Fruit fly (Drosophila melanogaster) whole organism, prepupa: Measurements from ENCODE around the gene aru.
A peak's percentile ranks its signal among the peaks of the same experiment; 100 is the strongest.

Source experiments
- Blimp-1 ChIP-seq: fragments of 200-800 bp; sonication (Bioruptor generic); optimal IDR thresholded peaks from 3 replicates; lab custom pipeline; 2017; ENCODE audit warnings: missing biosample characterization, missing genetic modification characterization, mild to moderate bottlenecking, moderate library complexity, missing genetic modification reagents
- CG10631 ChIP-seq: fragments of 200-800 bp; sonication (Bioruptor generic); optimal IDR thresholded peaks from 2 replicates; lab custom pipeline; 2016; ENCODE audit warnings: missing biosample characterization, missing genetic modification characterization
- CG11294 ChIP-seq: fragments of 200-800 bp; sonication (Bioruptor generic); IDR thresholded peaks from 2 replicates; pipeline ENCODE4 v1.3.6; 2022; ENCODE audit warnings: missing biosample characterization, missing genetic modification characterization
- CG11762 ChIP-seq: fragments of 200-800 bp; sonication (Bioruptor generic); optimal IDR thresholded peaks from 3 replicates; lab custom pipeline; 2016; ENCODE audit warnings: missing biosample characterization, missing genetic modification characterization; ENCODE audit not compliant: insufficient read depth
- CG11902 ChIP-seq: fragments of 200-800 bp; sonication (Bioruptor generic); optimal IDR thresholded peaks from 3 replicates; lab custom pipeline; 2016; ENCODE audit warnings: missing biosample characterization, missing genetic modification characterization
- CG15336 ChIP-seq: fragments of 200-800 bp; sonication (Bioruptor generic); IDR thresholded peaks from 2 replicates; pipeline ENCODE4 v1.3.6; 2022; ENCODE audit warnings: missing biosample characterization, missing genetic modification characterization
- CG1621 ChIP-seq: fragments of 200-800 bp; sonication (Bioruptor generic); optimal IDR thresholded peaks from 3 replicates; lab custom pipeline; 2018; ENCODE audit warnings: missing biosample characterization, mild to moderate bottlenecking, missing genetic modification characterization
- CG16779 ChIP-seq: fragments of 200-800 bp; sonication (Bioruptor generic); optimal IDR thresholded peaks from 3 replicates; lab custom pipeline; 2017; ENCODE audit warnings: missing biosample characterization, mild to moderate bottlenecking, missing genetic modification characterization
- CG31627 ChIP-seq: fragments of 200-800 bp; sonication (Bioruptor generic); optimal IDR thresholded peaks from 3 replicates; lab custom pipeline; 2016; ENCODE audit warnings: missing biosample characterization, missing genetic modification characterization
- CG32006 ChIP-seq: fragments of 200-800 bp; sonication (Bioruptor generic); optimal IDR thresholded peaks from 3 replicates; lab custom pipeline; 2017; ENCODE audit warnings: missing biosample characterization, mild to moderate bottlenecking, missing genetic modification characterization
- CG34406 ChIP-seq: fragments of 200-800 bp; sonication (Bioruptor generic); optimal IDR thresholded peaks from 3 replicates; lab custom pipeline; 2016; ENCODE audit warnings: missing biosample characterization, missing genetic modification characterization
- CG3919 ChIP-seq: fragments of 200-800 bp; sonication (Bioruptor generic); optimal IDR thresholded peaks from 3 replicates; lab custom pipeline; 2016; ENCODE audit warnings: missing biosample characterization, missing genetic modification characterization
- CG4318 ChIP-seq: fragments of 200-800 bp; sonication (Bioruptor generic); optimal IDR thresholded peaks from 3 replicates; lab custom pipeline; 2017; ENCODE audit warnings: missing biosample characterization, mild to moderate bottlenecking, missing genetic modification characterization
- CG6163 ChIP-seq: fragments of 200-800 bp; sonication (Bioruptor generic); IDR thresholded peaks from 3 replicates; pipeline ENCODE4 v1.3.6; 2022; ENCODE audit warnings: missing biosample characterization, missing genetic modification characterization
- CG6276 ChIP-seq: fragments of 200-800 bp; sonication (Bioruptor generic); optimal IDR thresholded peaks from 2 replicates; lab custom pipeline; 2017; ENCODE audit warnings: missing biosample characterization, mild to moderate bottlenecking, missing genetic modification characterization
- CG6792 ChIP-seq: fragments of 200-800 bp; sonication (Bioruptor generic); optimal IDR thresholded peaks from 3 replicates; lab custom pipeline; 2016; ENCODE audit warnings: missing biosample characterization, missing genetic modification characterization
- CG6854 ChIP-seq: fragments of 200-800 bp; sonication (Bioruptor generic); optimal IDR thresholded peaks from 2 replicates; lab custom pipeline; 2017; ENCODE audit warnings: missing biosample characterization, mild to moderate bottlenecking, missing genetic modification characterization
- CG7368 ChIP-seq: fragments of 200-800 bp; sonication (Bioruptor generic); optimal IDR thresholded peaks from 3 replicates; lab custom pipeline; 2016; ENCODE audit warnings: missing biosample characterization, missing genetic modification characterization
- CG8119 ChIP-seq: fragments of 200-800 bp; sonication (Bioruptor generic); IDR thresholded peaks from 3 replicates; pipeline ENCODE4 v1.3.6; 2022; ENCODE audit warnings: missing biosample characterization, missing genetic modification characterization
- CG8319 ChIP-seq: fragments of 200-800 bp; sonication (Bioruptor generic); optimal IDR thresholded peaks from 3 replicates; lab custom pipeline; 2016; ENCODE audit warnings: missing biosample characterization, missing genetic modification characterization
- CG8632 ChIP-seq: fragments of 200-800 bp; sonication (Bioruptor generic); optimal IDR thresholded peaks from 3 replicates; lab custom pipeline; 2016; ENCODE audit warnings: missing biosample characterization, missing genetic modification characterization
- CG9139 ChIP-seq: fragments of 200-800 bp; sonication (Bioruptor generic); optimal IDR thresholded peaks from 3 replicates; lab custom pipeline; 2017; ENCODE audit warnings: missing biosample characterization, mild to moderate bottlenecking, missing genetic modification characterization
- Eip75B ChIP-seq: fragments of 200-800 bp; sonication (Bioruptor generic); optimal IDR thresholded peaks from 3 replicates; lab custom pipeline; 2016; ENCODE audit warnings: missing biosample characterization, missing genetic modification characterization
- Eip93F ChIP-seq: fragments of 200-800 bp; sonication (Bioruptor generic); optimal IDR thresholded peaks from 2 replicates; lab custom pipeline; 2016; ENCODE audit warnings: missing biosample characterization, mild to moderate bottlenecking, missing genetic modification characterization
- Ets21C ChIP-seq: fragments of 200-800 bp; sonication (Bioruptor generic); optimal IDR thresholded peaks from 3 replicates; lab custom pipeline; 2016; ENCODE audit warnings: missing biosample characterization, missing genetic modification characterization
- Ets96B ChIP-seq: fragments of 200-800 bp; optimal IDR thresholded peaks from 2 replicates; lab custom pipeline; 2019; ENCODE audit warnings: missing biosample characterization, mild to moderate bottlenecking, missing genetic modification characterization, moderate library complexity
- Gug ChIP-seq: fragments of 200-800 bp; sonication (Bioruptor generic); IDR thresholded peaks from 2 replicates; pipeline ENCODE4 v1.3.6; 2022; ENCODE audit warnings: missing biosample characterization, missing genetic modification characterization
- Hr4 ChIP-seq: fragments of 200-800 bp; sonication (Bioruptor generic); optimal IDR thresholded peaks from 3 replicates; lab custom pipeline; 2016; ENCODE audit warnings: missing biosample characterization, missing genetic modification characterization
- Lpt ChIP-seq: fragments of 200-800 bp; sonication (Bioruptor generic); optimal IDR thresholded peaks from 3 replicates; lab custom pipeline; 2016; ENCODE audit warnings: missing biosample characterization, missing genetic modification characterization
- Met ChIP-seq: fragments of 200-800 bp; sonication (Bioruptor generic); optimal IDR thresholded peaks from 3 replicates; lab custom pipeline; 2016; ENCODE audit warnings: missing biosample characterization, missing genetic modification characterization
- OdsH ChIP-seq: fragments of 200-800 bp; sonication (Bioruptor generic); optimal IDR thresholded peaks from 3 replicates; lab custom pipeline; 2016; ENCODE audit warnings: missing biosample characterization, missing genetic modification characterization
- Smox ChIP-seq: fragments of 200-800 bp; sonication (Bioruptor generic); optimal IDR thresholded peaks from 3 replicates; lab custom pipeline; 2016; ENCODE audit warnings: missing biosample characterization, missing genetic modification characterization
- Sox102F ChIP-seq: fragments of 200-800 bp; sonication (Bioruptor generic); optimal IDR thresholded peaks from 2 replicates; lab custom pipeline; 2016; ENCODE audit warnings: missing biosample characterization, mild to moderate bottlenecking, missing genetic modification characterization
- Sox14 ChIP-seq: fragments of 200-800 bp; sonication (Bioruptor generic); optimal IDR thresholded peaks from 3 replicates; lab custom pipeline; 2016; ENCODE audit warnings: missing biosample characterization, missing genetic modification characterization
- achi ChIP-seq: fragments of 200-800 bp; sonication (Bioruptor generic); optimal IDR thresholded peaks from 3 replicates; lab custom pipeline; 2016; ENCODE audit warnings: missing biosample characterization, missing genetic modification characterization
- acj6 ChIP-seq: fragments of 200-800 bp; sonication (Bioruptor generic); optimal IDR thresholded peaks from 3 replicates; lab custom pipeline; 2016; ENCODE audit warnings: missing biosample characterization, missing genetic modification characterization
- cyc ChIP-seq: fragments of 200-800 bp; sonication (Bioruptor generic); optimal IDR thresholded peaks from 3 replicates; lab custom pipeline; 2016; ENCODE audit warnings: missing biosample characterization, missing genetic modification characterization
- dac ChIP-seq: fragments of 200-800 bp; sonication (Bioruptor generic); optimal IDR thresholded peaks from 2 replicates; lab custom pipeline; 2017; ENCODE audit warnings: missing biosample characterization, mild to moderate bottlenecking, missing genetic modification characterization
- eg ChIP-seq: fragments of 200-800 bp; sonication (Bioruptor generic); IDR thresholded peaks from 3 replicates; pipeline ENCODE4 v1.3.6; 2022; ENCODE audit warnings: missing biosample characterization, missing genetic modification characterization
- esn ChIP-seq: fragments of 200-800 bp; sonication (Bioruptor generic); optimal IDR thresholded peaks from 2 replicates; lab custom pipeline; 2016; ENCODE audit warnings: missing biosample characterization, mild to moderate bottlenecking, missing genetic modification characterization, moderate library complexity
- fd85E ChIP-seq: fragments of 200-800 bp; sonication (Bioruptor generic); optimal IDR thresholded peaks from 3 replicates; lab custom pipeline; 2016; ENCODE audit warnings: missing biosample characterization, missing genetic modification characterization
- fkh ChIP-seq: fragments of 200-800 bp; sonication (Bioruptor generic); optimal IDR thresholded peaks from 3 replicates; lab custom pipeline; 2017; ENCODE audit warnings: missing biosample characterization, mild to moderate bottlenecking, missing genetic modification characterization, moderate library complexity
- lz ChIP-seq: fragments of 200-800 bp; sonication (Bioruptor generic); optimal IDR thresholded peaks from 3 replicates; lab custom pipeline; 2016; ENCODE audit warnings: missing biosample characterization, missing genetic modification characterization
- net ChIP-seq: fragments of 200-800 bp; sonication (Bioruptor generic); optimal IDR thresholded peaks from 3 replicates; lab custom pipeline; 2016; ENCODE audit warnings: missing biosample characterization, missing genetic modification characterization
- pdm3 ChIP-seq: fragments of 200-800 bp; sonication (Bioruptor generic); optimal IDR thresholded peaks from 3 replicates; lab custom pipeline; 2016; ENCODE audit warnings: missing biosample characterization, missing genetic modification characterization
- salr ChIP-seq, 2 experiments: fragments of 200-800 bp; sonication (Bioruptor generic); optimal IDR thresholded peaks; 3 replicates each; lab custom pipeline; 2016 to 2018; ENCODE audit warnings: missing biosample characterization in 2 of 2, missing genetic modification characterization in 2 of 2, mild to moderate bottlenecking in 1 of 2
- ss ChIP-seq, 2 experiments: fragments of 200-800 bp; sonication (Bioruptor generic); optimal IDR thresholded peaks; 2 replicates in 1 of 2; 3 replicates in 1 of 2; lab custom pipeline; 2017 to 2018; ENCODE audit warnings: mild to moderate bottlenecking in 2 of 2, missing biosample characterization in 2 of 2, missing genetic modification characterization in 2 of 2, moderate library complexity in 1 of 2
- svp ChIP-seq: fragments of 200-800 bp; sonication (Bioruptor generic); peaks from one replicate; lab custom pipeline; 2016; ENCODE audit warnings: missing biosample characterization, missing genetic modification characterization
- topi ChIP-seq: fragments of 200-800 bp; sonication (Bioruptor generic); optimal IDR thresholded peaks from 3 replicates; lab custom pipeline; 2016; ENCODE audit warnings: missing biosample characterization, missing genetic modification characterization

Gene aru

dm6 chr2L:871419-871846 lies 3.3 kb upstream of the aru start (continued):
- TF ChIP-seq eg (no peak), CG11762 (GFP tag; lab: Kevin White, UChicago) (no peak), CG10631 (GFP tag; lab: Kevin White, UChicago) (no peak), CG7368 (GFP tag; lab: Kevin White, UChicago) (no peak), Ets21C (GFP tag; lab: Kevin White, UChicago) (no peak), CG15336 (no peak), fkh (GFP tag; lab: Kevin White, UChicago) (no peak), pdm3 (GFP tag; lab: Kevin White, UChicago) (no peak), acj6 (GFP tag; lab: Kevin White, UChicago) (no peak), Sox102F (GFP tag; lab: Kevin White, UChicago) (no peak), Lpt (GFP tag; lab: Kevin White, UChicago) (no peak), Sox14 (GFP tag; lab: Kevin White, UChicago) (peak; percentile 97), Hr4 (no peak), Blimp-1 (no peak), net (GFP tag; lab: Kevin White, UChicago) (no peak), CG16779 (tag; lab: Kevin White, UChicago) (no peak), svp (GFP tag; lab: Kevin White, UChicago) (peak; percentile 68), achi (GFP tag; lab: Kevin White, UChicago) (no peak), CG11902 (no peak), CG8632 (GFP tag; lab: Kevin White, UChicago) (no peak), CG31627 (GFP tag; lab: Kevin White, UChicago) (no peak)

- peak; percentile 60 for TF ChIP-seq Smox (GFP tag; lab: Kevin White, UChicago)
- TF ChIP-seq Eip93F (GFP tag; lab: Kevin White, UChicago): no peak
- TF ChIP-seq CG6276 (GFP tag; lab: Kevin White, UChicago): no peak
- TF ChIP-seq CG6792 (GFP tag; lab: Kevin White, UChicago): peak; percentile 69
- peak; percentile 63 for TF ChIP-seq CG32006 (GFP tag; lab: Kevin White, UChicago)
- peak; percentile 56 for TF ChIP-seq CG11902
- peak; percentile 46 for TF ChIP-seq CG8319 (GFP tag; lab: Kevin White, UChicago)
- peak; percentile 61 for TF ChIP-seq CG3919
- TF ChIP-seq CG34406 (GFP tag; lab: Kevin White, UChicago): peak; percentile 55
- peak; percentile 65 for TF ChIP-seq cyc
- peak; percentile 62 for TF ChIP-seq Eip75B (GFP tag; lab: Kevin White, UChicago)
- TF ChIP-seq CG4318 (GFP tag; lab: Kevin White, UChicago): no peak
- peak; percentile 68 for TF ChIP-seq CG8119 (GFP tag; lab: Robert Waterston, UW)
- TF ChIP-seq Sox14 (GFP tag; lab: Kevin White, UChicago): peak; percentile 79
- peak; percentile 61 for TF ChIP-seq Met
- peak; percentile 82 for TF ChIP-seq CG6163
- peak; percentile 41 for TF ChIP-seq CG1621 (tag; lab: Kevin White, UChicago)
- peak; percentile 54 for TF ChIP-seq CG11762 (GFP tag; lab: Kevin White, UChicago)
- TF ChIP-seq CG11294 (GFP tag; lab: Robert Waterston, UW): 0 out of 2 replicates have a peak, but pooled peaks have one; percentile 27
- TF ChIP-seq lz (GFP tag; lab: Kevin White, UChicago): peak; percentile 74
- no peak for TF ChIP-seq CG6854 (GFP tag; lab: Kevin White, UChicago)
- TF ChIP-seq topi (GFP tag; lab: Kevin White, UChicago): peak; percentile 64
- peak; percentile 44 for TF ChIP-seq fd85E
- TF ChIP-seq dac (GFP tag; lab: Kevin White, UChicago): peak; percentile 58
- peak; percentile 63 for TF ChIP-seq acj6 (GFP tag; lab: Kevin White, UChicago)
- TF ChIP-seq salr (GFP tag; optimal IDR thresholded peaks at IDR 0.05; lab: Kevin White, UChicago): peak; percentile 2 to 18
- peak; percentile 76 for TF ChIP-seq esn (GFP tag; lab: Kevin White, UChicago)
- TF ChIP-seq net (GFP tag; lab: Kevin White, UChicago): peak; percentile 47
- no peak for TF ChIP-seq CG9139
- TF ChIP-seq Ets21C (GFP tag; lab: Kevin White, UChicago): peak; percentile 71
- peak; percentile 29; the same call in 1 of the 2 replicates for TF ChIP-seq Gug
- peak; percentile 71 for TF ChIP-seq OdsH (GFP tag; lab: Kevin White, UChicago)
- peak; percentile 68 for TF ChIP-seq achi (GFP tag; lab: Kevin White, UChicago)
- TF ChIP-seq Ets96B (tag; lab: Kevin White, UChicago): peak; percentile 40
- no peak for TF ChIP-seq fkh (GFP tag; lab: Kevin White, UChicago)
- peak in 1 of 2 experiments; percentile 57 for TF ChIP-seq ss (GFP tag; optimal IDR thresholded peaks at IDR 0.05; lab: Kevin White, UChicago)
These were observed 2.7 kb upstream of the aru start for dm6 chr2L:870749-871418.
